Worm (Caenorhabditis elegans) whole organism, mixed stage, embryonic: Measurements from ENCODE around the gene F58B3.6.
A peak's percentile ranks its signal among the peaks of the same experiment; 100 is the strongest.

Experiments
- blmp-1 ChIP-seq: fragments of 150-350 bp; optimal IDR thresholded peaks from 2 replicates; lab custom pipeline; 2014; ENCODE audit warnings: missing biosample characterization, missing genetic modification characterization
- ceh-83 ChIP-seq: fragments of 200-800 bp; sonication (Bioruptor generic); optimal IDR thresholded peaks from 2 replicates; lab custom pipeline; 2018; ENCODE audit warnings: mild to moderate bottlenecking, missing genetic modification characterization, missing compliant biosample characterization
- ces-1 ChIP-seq: fragments of 150-350 bp; optimal IDR thresholded peaks from 2 replicates; lab custom pipeline; 2014; ENCODE audit warnings: missing biosample characterization, missing genetic modification reagents, missing genetic modification characterization
- drap-1 ChIP-seq: fragments of 200-800 bp; sonication (Bioruptor generic); optimal IDR thresholded peaks from 3 replicates; lab custom pipeline; 2018; ENCODE audit warnings: mild to moderate bottlenecking, missing genetic modification characterization, missing compliant biosample characterization
- elt-1 ChIP-seq: sonication (generic microtip); optimal IDR thresholded peaks from 2 replicates; lab custom pipeline; 2017; ENCODE audit warnings: missing genetic modification characterization, mild to moderate bottlenecking, missing compliant biosample characterization, antibody characterized with exemption, moderate library complexity, borderline replicate concordance; ENCODE audit not compliant: insufficient read depth
- elt-3 ChIP-seq: fragments of 150-350 bp; optimal IDR thresholded peaks from 2 replicates; lab custom pipeline; 2014; ENCODE audit warnings: missing biosample characterization, missing genetic modification characterization
- flh-1 ChIP-seq: fragments of 200-800 bp; sonication (Bioruptor generic); optimal IDR thresholded peaks from 2 replicates; lab custom pipeline; 2018; ENCODE audit warnings: mild to moderate bottlenecking, missing genetic modification characterization, moderate library complexity, missing compliant biosample characterization
- ham-2 ChIP-seq: fragments of 200-800 bp; sonication (Bioruptor generic); optimal IDR thresholded peaks from 2 replicates; lab custom pipeline; 2018; ENCODE audit warnings: mild to moderate bottlenecking, missing genetic modification characterization, missing compliant biosample characterization
- lin-32 ChIP-seq: fragments of 200-800 bp; sonication (Bioruptor generic); optimal IDR thresholded peaks from 2 replicates; lab custom pipeline; 2018; ENCODE audit warnings: mild to moderate bottlenecking, missing genetic modification characterization, missing compliant biosample characterization
- mab-5 ChIP-seq: fragments of 150-350 bp; optimal IDR thresholded peaks from 2 replicates; lab custom pipeline; 2014; ENCODE audit warnings: missing biosample characterization, missing genetic modification characterization
- mep-1 ChIP-seq: fragments of 150-350 bp; optimal IDR thresholded peaks from 2 replicates; lab custom pipeline; 2017; ENCODE audit warnings: missing biosample characterization, missing genetic modification reagents, missing genetic modification characterization, inconsistent platforms
- nhr-12 ChIP-seq: fragments of 150-350 bp; optimal IDR thresholded peaks from 2 replicates; lab custom pipeline; 2014; ENCODE audit warnings: missing biosample characterization, missing genetic modification characterization
- unc-39 ChIP-seq: fragments of 150-350 bp; optimal IDR thresholded peaks from 2 replicates; lab custom pipeline; 2014; ENCODE audit warnings: missing biosample characterization, missing genetic modification characterization
- unc-62 ChIP-seq: fragments of 150-350 bp; optimal IDR thresholded peaks from 2 replicates; lab custom pipeline; 2014; ENCODE audit warnings: missing biosample characterization, missing genetic modification reagents, missing genetic modification characterization

ce11 chrIV:11604909-11605308 lies 31.5 kb upstream of the F58B3.6 start, which contains the start of the genes ragc-1 and Y24F12A.1:
- TF ChIP-seq mep-1 (tag; lab: Kevin White, UChicago) = peak; percentile 75
- no peak for TF ChIP-seq unc-62 (GFP tag; lab: Kevin White, UChicago)
- peak; percentile 17 for TF ChIP-seq elt-1 (tag; lab: Kevin White, UChicago)
- TF ChIP-seq flh-1 (GFP tag; lab: Kevin White, UChicago) = peak; percentile 10
- no peak for TF ChIP-seq elt-3 (tag; lab: Kevin White, UChicago)
- no peak for TF ChIP-seq nhr-12 (tag; lab: Kevin White, UChicago)
- peak; percentile 40 for TF ChIP-seq ces-1
- no peak for TF ChIP-seq lin-32 (GFP tag; lab: Kevin White, UChicago)
- TF ChIP-seq mab-5 (tag; lab: Kevin White, UChicago) = no peak
- no peak for TF ChIP-seq unc-39
- no peak for TF ChIP-seq ceh-83
- TF ChIP-seq drap-1 = no peak
- TF ChIP-seq ham-2 = no peak
- TF ChIP-seq blmp-1 (tag; lab: Kevin White, UChicago) = no peak
